Fruit fly (Drosophila melanogaster): Measurements from ENCODE around the gene ppan.
A peak's percentile ranks its signal among the peaks of the same experiment; 100 is the strongest.

ppan gene

DNA sequence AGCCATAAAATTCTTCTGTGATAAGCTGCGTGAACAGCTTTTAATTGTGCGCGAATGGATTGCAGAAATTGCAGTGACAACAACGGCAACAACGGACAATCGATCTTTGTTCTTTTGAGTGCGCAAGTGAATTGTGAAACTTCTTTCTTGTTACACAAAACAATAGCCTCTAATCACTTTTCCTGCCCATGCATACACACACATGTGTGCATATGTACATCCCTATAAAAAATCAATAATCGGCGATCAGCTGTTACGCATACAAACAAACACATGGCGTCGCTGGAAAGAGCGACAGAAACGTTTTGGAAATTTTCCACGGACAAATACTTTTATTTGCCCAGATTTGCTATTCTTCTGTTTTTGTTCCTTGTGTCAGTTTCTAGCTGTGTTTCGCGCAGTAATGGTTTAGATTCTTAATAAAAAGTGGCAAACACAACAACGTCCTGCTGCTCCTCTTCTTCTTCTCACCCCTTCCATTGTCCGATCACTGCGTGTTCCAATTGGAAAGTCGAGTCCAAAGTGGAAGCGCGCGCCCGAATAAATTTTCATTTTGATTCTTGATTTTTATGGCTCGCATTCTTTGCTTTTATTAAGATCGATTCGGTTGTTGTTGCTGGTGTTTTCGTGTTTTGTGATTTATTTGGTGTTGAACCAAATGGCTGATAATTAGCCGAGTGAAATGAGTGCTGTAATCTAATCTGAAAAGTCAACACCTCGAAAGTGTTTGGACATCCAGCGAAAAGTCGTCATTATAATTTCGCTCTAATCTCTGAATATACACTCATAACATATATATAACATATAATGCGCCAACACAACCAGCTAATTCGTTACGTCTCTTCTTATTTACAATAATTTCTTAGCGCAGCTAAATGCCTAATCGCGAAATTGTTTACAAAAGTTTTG, 40.8 kb downstream of the ppan start (continued):
- TF ChIP-seq vvl (GFP tag; IDR thresholded peaks at IDR 0.05), result no peak
- peak in 1 of 2 experiments; percentile 45 for TF ChIP-seq Pdp1 (GFP tag; optimal IDR thresholded peaks at IDR 0.05)
- TF ChIP-seq cad (GFP tag; optimal IDR thresholded peaks at IDR 0.05), result no peak
- peak; percentile 57 for TF ChIP-seq twi (tag; optimal IDR thresholded peaks at IDR 0.05)
- TF ChIP-seq Elba2 (GFP tag; optimal IDR thresholded peaks at IDR 0.05), result peak; percentile 93
- 0 out of 3 replicates have a peak, but pooled peaks have one; percentile 18 for TF ChIP-seq CG34422 (GFP tag; IDR thresholded peaks at IDR 0.05)
- peak; percentile 10 for TF ChIP-seq CG3281 (GFP tag; optimal IDR thresholded peaks at IDR 0.05)
- TF ChIP-seq insv (GFP tag; optimal IDR thresholded peaks at IDR 0.05), result peak in 1 of 2 experiments; percentile 82
- peak; percentile 2 for TF ChIP-seq scrt (GFP tag; optimal IDR thresholded peaks at IDR 0.05)
- no peak for TF ChIP-seq CG13894 (tag; optimal IDR thresholded peaks at IDR 0.05)
- no peak for TF ChIP-seq Fer3 (tag; optimal IDR thresholded peaks at IDR 0.05)
- peak; percentile 54 for TF ChIP-seq Med (GFP tag)
- TF ChIP-seq eve (GFP tag; optimal IDR thresholded peaks at IDR 0.05), result peak in 1 of 2 experiments; percentile 61
- TF ChIP-seq odd (GFP tag; optimal IDR thresholded peaks at IDR 0.05), result no peak
- TF ChIP-seq Dll (GFP tag; IDR thresholded peaks at IDR 0.05; ENCODE audit: partially characterized antibody), result 0 out of 4 replicates have a peak, but pooled peaks have one; percentile 6
- TF ChIP-seq Vsx1 (GFP tag; optimal IDR thresholded peaks at IDR 0.05), result peak; percentile 79
- 0 out of 2 replicates have a peak, but pooled peaks have one; percentile 9 for TF ChIP-seq stc (GFP tag; IDR thresholded peaks at IDR 0.05)
- TF ChIP-seq tx (GFP tag; optimal IDR thresholded peaks at IDR 0.05), result no peak
- TF ChIP-seq ci (GFP tag; IDR thresholded peaks at IDR 0.05), result 0 out of 3 replicates have a peak, but pooled peaks have one; percentile 5
- no peak for TF ChIP-seq ato (GFP tag; IDR thresholded peaks at IDR 0.05; ENCODE audit: partially characterized antibody)
- peak; percentile 29 for TF ChIP-seq sug (tag; optimal IDR thresholded peaks at IDR 0.05)
- TF ChIP-seq CG2875 (GFP tag; optimal IDR thresholded peaks at IDR 0.05), result peak; percentile 46
- TF ChIP-seq sqz (GFP tag; optimal IDR thresholded peaks at IDR 0.05), result peak; percentile 37
- TF ChIP-seq nom (GFP tag; optimal IDR thresholded peaks at IDR 0.05), result peak; percentile 14
- TF ChIP-seq oc (tag; optimal IDR thresholded peaks at IDR 0.05), result peak; percentile 24
- no peak for TF ChIP-seq CG12071 (GFP tag; optimal IDR thresholded peaks at IDR 0.05)
- TF ChIP-seq cg (GFP tag; optimal IDR thresholded peaks at IDR 0.05), result peak; percentile 79
- TF ChIP-seq bsh (GFP tag; optimal IDR thresholded peaks at IDR 0.05), result peak in 1 of 2 experiments; percentile 32
- peak; percentile 84 for TF ChIP-seq exex (tag; optimal IDR thresholded peaks at IDR 0.05)
- TF ChIP-seq crp (GFP tag; optimal IDR thresholded peaks at IDR 0.05), result peak in 1 of 2 experiments; percentile 73
- peak; percentile 28 for TF ChIP-seq CG15479 (GFP tag; optimal IDR thresholded peaks at IDR 0.05)

DNA sequence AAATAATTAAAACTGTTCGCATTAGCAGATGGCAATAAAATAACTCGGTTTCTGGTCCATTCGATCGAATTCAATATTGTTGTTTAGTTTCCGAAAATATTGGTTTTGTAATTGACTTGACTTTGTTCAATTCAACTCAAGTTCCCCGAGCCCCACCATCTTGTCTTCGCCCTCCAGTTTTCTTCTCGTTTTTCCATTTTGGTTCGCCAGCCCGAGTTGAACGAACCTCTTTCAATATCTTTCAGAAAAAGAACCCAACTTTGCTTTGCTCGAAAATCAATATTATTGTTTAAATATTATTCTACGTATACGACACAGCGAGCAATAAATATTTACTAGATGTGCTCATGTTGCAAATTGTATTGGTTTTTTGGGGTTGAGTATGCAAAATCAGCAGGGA, 42.6 kb downstream of the ppan start:
- TF ChIP-seq CG7745 (tag; optimal IDR thresholded peaks at IDR 0.05) (no peak), Fer3 (tag; optimal IDR thresholded peaks at IDR 0.05) (peak; percentile 24), lola (GFP tag; optimal IDR thresholded peaks at IDR 0.05) (no peak), CG13296 (GFP tag; optimal IDR thresholded peaks at IDR 0.05) (peak; percentile 28), ERR (GFP tag; optimal IDR thresholded peaks at IDR 0.05) (no peak), CG11695 (GFP tag; IDR thresholded peaks at IDR 0.05) (no peak), dysf (GFP tag; IDR thresholded peaks at IDR 0.05) (peak; percentile 38; the same call in 1 of the 3 replicates), org-1 (GFP tag; optimal IDR thresholded peaks at IDR 0.05) (no peak), CG3281 (GFP tag; optimal IDR thresholded peaks at IDR 0.05) (peak; percentile 34), Taf1 (GFP tag; IDR thresholded peaks at IDR 0.05) (no peak), H15 (GFP tag; IDR thresholded peaks at IDR 0.05) (no peak), Blimp-1 (GFP tag; optimal IDR thresholded peaks at IDR 0.05) (peak; percentile 25), odd (GFP tag; optimal IDR thresholded peaks at IDR 0.05) (no peak), dimm (GFP tag; IDR thresholded peaks at IDR 0.05) (no peak), CG8359 (GFP tag; optimal IDR thresholded peaks at IDR 0.05; ENCODE audit: borderline replicate concordance) (no peak), eyg (GFP tag; optimal IDR thresholded peaks at IDR 0.05) (no peak), Mes4 (GFP tag; optimal IDR thresholded peaks at IDR 0.05) (no peak), luna (GFP tag; optimal IDR thresholded peaks at IDR 0.05) (no peak), sc (optimal IDR thresholded peaks at IDR 0.05) (no peak), sc (GFP tag; optimal IDR thresholded peaks at IDR 0.05) (no peak)
